Fruit fly (Drosophila melanogaster) whole organism, embryonic: ENCODE results near the gene Atat.

Experiments
- Atf3 ChIP-seq: fragments of 200-800 bp; sonication (Bioruptor generic); optimal IDR thresholded peaks from 3 replicates; lab custom pipeline; 2016; ENCODE audit warnings: missing biosample characterization, missing genetic modification characterization
- Awh ChIP-seq: fragments of 200-800 bp; sonication (Bioruptor generic); IDR thresholded peaks from 2 replicates; pipeline ENCODE4, ENCODE4 v1.3.6; 2022; ENCODE audit warnings: missing biosample characterization, missing genetic modification characterization
- C15 ChIP-seq: fragments of 200-800 bp; sonication (Bioruptor generic); IDR thresholded peaks from 3 replicates; pipeline ENCODE4 v1.3.6; 2022; ENCODE audit warnings: missing biosample characterization, missing genetic modification characterization
- CG10543 ChIP-seq: fragments of 200-800 bp; sonication (Bioruptor generic); optimal IDR thresholded peaks from 3 replicates; lab custom pipeline; 2017; ENCODE audit warnings: missing biosample characterization, mild to moderate bottlenecking, missing genetic modification characterization, moderate library complexity
- CG11398 ChIP-seq: fragments of 200-800 bp; sonication (Bioruptor generic); optimal IDR thresholded peaks from 2 replicates; lab custom pipeline; 2016; ENCODE audit warnings: missing biosample characterization, missing genetic modification characterization
- CG12219 ChIP-seq: fragments of 200-800 bp; sonication (Bioruptor generic); optimal IDR thresholded peaks from 3 replicates; lab custom pipeline; 2018; ENCODE audit warnings: missing biosample characterization, mild to moderate bottlenecking, missing genetic modification characterization
- CG15073 ChIP-seq: fragments of 200-800 bp; sonication (Bioruptor generic); optimal IDR thresholded peaks from 2 replicates; lab custom pipeline; 2016; ENCODE audit warnings: missing biosample characterization, missing genetic modification characterization
- CG16813 ChIP-seq: fragments of 200-800 bp; sonication (Bioruptor generic); IDR thresholded peaks from 3 replicates; pipeline ENCODE4 v1.3.6; 2022; ENCODE audit warnings: missing biosample characterization, missing genetic modification characterization; ENCODE audit not compliant: partially characterized antibody
- CG18764 ChIP-seq: fragments of 200-800 bp; sonication (Bioruptor generic); optimal IDR thresholded peaks from 3 replicates; lab custom pipeline; 2016; ENCODE audit warnings: missing biosample characterization, missing genetic modification characterization
- CG34224 ChIP-seq: fragments of 200-800 bp; sonication (Bioruptor generic); IDR thresholded peaks from 3 replicates; pipeline ENCODE4 v1.3.6; 2022; ENCODE audit warnings: missing biosample characterization, missing genetic modification characterization; ENCODE audit not compliant: partially characterized antibody
- CG34376 ChIP-seq: fragments of 200-800 bp; sonication (Bioruptor generic); optimal IDR thresholded peaks from 2 replicates; lab custom pipeline; 2018; ENCODE audit warnings: missing biosample characterization, mild to moderate bottlenecking, missing genetic modification characterization
- CG4282 ChIP-seq: fragments of 200-800 bp; sonication (Bioruptor generic); optimal IDR thresholded peaks from 2 replicates; lab custom pipeline; 2016; ENCODE audit warnings: missing biosample characterization, missing genetic modification characterization
- CG4424 ChIP-seq: fragments of 200-800 bp; sonication (Bioruptor generic); optimal IDR thresholded peaks from 3 replicates; lab custom pipeline; 2016; ENCODE audit warnings: missing biosample characterization, missing genetic modification characterization
- CG8359 ChIP-seq: fragments of 200-800 bp; sonication (Bioruptor generic); optimal IDR thresholded peaks from 2 replicates; lab custom pipeline; 2017; ENCODE audit warnings: missing biosample characterization, mild to moderate bottlenecking, missing genetic modification characterization, borderline replicate concordance
- CG8388 ChIP-seq: fragments of 200-800 bp; sonication (Bioruptor generic); optimal IDR thresholded peaks from 2 replicates; lab custom pipeline; 2019; ENCODE audit warnings: missing biosample characterization, mild to moderate bottlenecking, missing genetic modification characterization, moderate library complexity
- CG8944 ChIP-seq: fragments of 200-800 bp; sonication (Bioruptor generic); optimal IDR thresholded peaks from 3 replicates; lab custom pipeline; 2016; ENCODE audit warnings: missing biosample characterization, missing genetic modification characterization
- CG9609 ChIP-seq: fragments of 200-800 bp; sonication (Bioruptor generic); optimal IDR thresholded peaks from 3 replicates; lab custom pipeline; 2016; ENCODE audit warnings: missing biosample characterization, missing genetic modification characterization
- CrebB ChIP-seq: fragments of 200-800 bp; sonication (Bioruptor generic); optimal IDR thresholded peaks from 3 replicates; lab custom pipeline; 2018; ENCODE audit warnings: missing biosample characterization, mild to moderate bottlenecking, missing genetic modification characterization
- Dfd ChIP-seq, 2 experiments: fragments of >200 bp; optimal IDR thresholded peaks; 2 replicates each; lab custom pipeline; 2017; ENCODE audit warnings: missing biosample characterization in 2 of 2, missing genetic modification characterization in 2 of 2
- Dref ChIP-seq: fragments of 200-800 bp; sonication (Bioruptor generic); IDR thresholded peaks from 2 replicates; pipeline ENCODE4 v1.3.6; 2022; ENCODE audit warnings: missing biosample characterization, missing genetic modification characterization
- Eip74EF ChIP-seq, 2 experiments: fragments of 200-800 bp in 1 of 2; fragments of >200 bp in 1 of 2; sonication (Bioruptor generic) in 1 of 2; optimal IDR thresholded peaks; 2 replicates each; lab custom pipeline; 2017 to 2019; ENCODE audit warnings: missing biosample characterization in 2 of 2, missing genetic modification characterization in 2 of 2, mild to moderate bottlenecking in 1 of 2, moderate library complexity in 1 of 2
- Ets97D ChIP-seq: fragments of 200-800 bp; sonication (Bioruptor generic); optimal IDR thresholded peaks from 3 replicates; lab custom pipeline; 2016; ENCODE audit warnings: missing biosample characterization, missing genetic modification characterization
- H15 ChIP-seq: fragments of 200-800 bp; sonication (Bioruptor generic); IDR thresholded peaks from 3 replicates; pipeline ENCODE4 v1.3.6; 2022; ENCODE audit warnings: missing biosample characterization, missing genetic modification characterization
- HHEX ChIP-seq: fragments of 200-800 bp; sonication (Bioruptor generic); optimal IDR thresholded peaks from 3 replicates; lab custom pipeline; 2017; ENCODE audit warnings: missing biosample characterization, mild to moderate bottlenecking, missing genetic modification characterization, missing genetic modification reagents
- HLH3B ChIP-seq: fragments of 200-800 bp; sonication (Bioruptor generic); IDR thresholded peaks from 2 replicates; pipeline ENCODE4 v1.3.6; 2022; ENCODE audit warnings: missing biosample characterization, missing genetic modification characterization
- HLHmδ ChIP-seq: fragments of 200-800 bp; sonication (Bioruptor generic); optimal IDR thresholded peaks from 2 replicates; lab custom pipeline; 2018; ENCODE audit warnings: missing biosample characterization, mild to moderate bottlenecking, missing genetic modification characterization, moderate library complexity
- Hr39 ChIP-seq: fragments of >200 bp; optimal IDR thresholded peaks from 2 replicates; lab custom pipeline; 2017
- NK7.1 ChIP-seq: fragments of 200-800 bp; sonication (Bioruptor generic); optimal IDR thresholded peaks from 3 replicates; lab custom pipeline; 2016; ENCODE audit warnings: missing biosample characterization, missing genetic modification characterization
- Rfx ChIP-seq: fragments of 200-800 bp; sonication (Bioruptor generic); IDR thresholded peaks from 2 replicates; pipeline ENCODE4 v1.3.6; 2022; ENCODE audit warnings: missing biosample characterization, missing genetic modification characterization
- Sin3A ChIP-seq: fragments of >200 bp; optimal IDR thresholded peaks from 2 replicates; lab custom pipeline; 2018
- Tbp ChIP-seq: fragments of >200 bp; optimal IDR thresholded peaks from 2 replicates; lab custom pipeline; 2018; ENCODE audit warnings: missing biosample characterization, missing genetic modification characterization
- ab ChIP-seq: fragments of 200-800 bp; sonication (Bioruptor generic); optimal IDR thresholded peaks from 2 replicates; lab custom pipeline; 2016; ENCODE audit warnings: missing biosample characterization, missing genetic modification characterization
- dmrt99B ChIP-seq: fragments of 200-800 bp; sonication (Bioruptor generic); optimal IDR thresholded peaks from 2 replicates; lab custom pipeline; 2018; ENCODE audit warnings: missing biosample characterization, mild to moderate bottlenecking, missing genetic modification characterization, moderate library complexity
- en ChIP-seq: fragments of 200-800 bp; sonication (Bioruptor generic); optimal IDR thresholded peaks from 2 replicates; lab custom pipeline; 2016; ENCODE audit warnings: missing biosample characterization, missing genetic modification characterization
- eve ChIP-seq, 2 experiments: fragments of >200 bp; optimal IDR thresholded peaks; 2 replicates each; lab custom pipeline; 2017; ENCODE audit warnings: missing biosample characterization in 2 of 2, missing genetic modification characterization in 2 of 2
- fd102C ChIP-seq: fragments of 200-800 bp; sonication (Bioruptor generic); optimal IDR thresholded peaks from 2 replicates; lab custom pipeline; 2018; ENCODE audit warnings: missing biosample characterization, mild to moderate bottlenecking, missing genetic modification characterization, moderate library complexity
- grn ChIP-seq: fragments of 200-800 bp; sonication (Bioruptor generic); optimal IDR thresholded peaks from 3 replicates; lab custom pipeline; 2017; ENCODE audit warnings: missing biosample characterization, missing genetic modification characterization
- gro ChIP-seq: fragments of 200-800 bp; sonication (Bioruptor generic); optimal IDR thresholded peaks from 2 replicates; lab custom pipeline; 2016; ENCODE audit warnings: missing biosample characterization, missing genetic modification characterization
- gsb-n ChIP-seq: fragments of 200-800 bp; sonication (Bioruptor generic); optimal IDR thresholded peaks from 3 replicates; lab custom pipeline; 2018; ENCODE audit warnings: missing biosample characterization, mild to moderate bottlenecking, missing genetic modification characterization
- jigr1 ChIP-seq: fragments of 200-800 bp; sonication (Bioruptor generic); IDR thresholded peaks from 3 replicates; pipeline ENCODE4 v1.3.6; 2022; ENCODE audit warnings: missing biosample characterization, missing genetic modification characterization
- kni ChIP-seq: fragments of 200-800 bp; sonication (Bioruptor generic); optimal IDR thresholded peaks from 3 replicates; lab custom pipeline; 2017; ENCODE audit warnings: mild to moderate bottlenecking, missing biosample characterization, missing genetic modification reagents, missing genetic modification characterization
- lola ChIP-seq, 3 experiments: fragments of >200 bp in 2 of 3; fragments of 200-800 bp in 1 of 3; sonication (Bioruptor generic) in 1 of 3; optimal IDR thresholded peaks; 2 replicates each; lab custom pipeline; 2017 to 2019; ENCODE audit warnings: missing biosample characterization in 3 of 3, missing genetic modification characterization in 3 of 3, mild to moderate bottlenecking in 1 of 3, moderate library complexity in 1 of 3
- nau ChIP-seq: fragments of 200-800 bp; sonication (Bioruptor generic); optimal IDR thresholded peaks from 3 replicates; lab custom pipeline; 2017; ENCODE audit warnings: missing biosample characterization, mild to moderate bottlenecking, missing genetic modification characterization, missing genetic modification reagents
- nerfin-2 ChIP-seq: fragments of 200-800 bp; sonication (Bioruptor generic); IDR thresholded peaks from 2 replicates; pipeline ENCODE4 v1.3.6; 2022; ENCODE audit warnings: missing biosample characterization, missing genetic modification characterization; ENCODE audit not compliant: partially characterized antibody
- pho ChIP-seq: fragments of 200-800 bp; sonication (Bioruptor generic); optimal IDR thresholded peaks from 2 replicates; lab custom pipeline; 2016; ENCODE audit warnings: missing biosample characterization, missing genetic modification characterization
- sim ChIP-seq: fragments of 200-800 bp; sonication (Bioruptor generic); IDR thresholded peaks from 2 replicates; pipeline ENCODE4 v1.3.6; 2022; ENCODE audit warnings: missing biosample characterization, missing genetic modification characterization
- slbo ChIP-seq: fragments of 200-800 bp; sonication (Bioruptor generic); IDR thresholded peaks from 2 replicates; pipeline ENCODE4 v1.3.6; 2022; ENCODE audit warnings: missing biosample characterization, missing genetic modification characterization
- slou ChIP-seq: fragments of 200-800 bp; sonication (Bioruptor generic); optimal IDR thresholded peaks from 3 replicates; lab custom pipeline; 2016; ENCODE audit warnings: missing biosample characterization, missing genetic modification characterization
- tll ChIP-seq, 2 experiments: fragments of 200-800 bp in 1 of 2; fragments of >200 bp in 1 of 2; sonication (Bioruptor generic) in 1 of 2; optimal IDR thresholded peaks; 2 replicates each; lab custom pipeline; 2017 to 2019; ENCODE audit warnings: missing biosample characterization in 2 of 2, missing genetic modification characterization in 2 of 2, mild to moderate bottlenecking in 1 of 2, moderate library complexity in 1 of 2
- trem ChIP-seq: fragments of 200-800 bp; optimal IDR thresholded peaks from 3 replicates; lab custom pipeline; 2019; ENCODE audit warnings: missing biosample characterization, mild to moderate bottlenecking, missing genetic modification characterization, moderate library complexity
- tup ChIP-seq: fragments of 200-800 bp; sonication (Bioruptor generic); optimal IDR thresholded peaks from 2 replicates; lab custom pipeline; 2016; ENCODE audit warnings: missing biosample characterization, mild to moderate bottlenecking, missing genetic modification characterization, moderate library complexity
- vnd ChIP-seq: fragments of 200-800 bp; sonication (Bioruptor generic); IDR thresholded peaks from 3 replicates; pipeline ENCODE4 v1.3.6; 2022; ENCODE audit warnings: missing biosample characterization, missing genetic modification characterization; ENCODE audit not compliant: partially characterized antibody

Gene Atat

DNA sequence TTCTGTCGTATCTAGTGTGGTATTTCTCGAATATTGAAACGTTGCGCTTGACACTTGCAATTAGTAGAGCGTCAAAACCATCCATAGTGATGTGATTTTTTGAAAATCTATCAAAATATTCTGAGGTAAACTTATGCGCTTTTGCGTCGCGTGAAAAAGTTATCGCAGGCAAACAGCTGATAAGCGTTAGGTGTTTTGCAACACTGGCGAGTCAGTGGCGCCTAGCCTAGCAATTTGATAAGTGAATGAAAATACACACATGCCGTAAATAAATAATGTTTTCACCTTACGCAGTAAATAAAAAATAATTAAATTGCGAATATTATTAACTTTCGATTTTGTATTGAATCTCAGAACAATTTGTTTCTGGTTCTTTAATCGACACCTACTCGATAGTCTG, 8.8 kb upstream of the Atat start, which contains the start of gene CG42526 (continued):
- no peak for TF ChIP-seq CG8359 (GFP tag; lab: Kevin White, UChicago)
- no peak for TF ChIP-seq C15 (GFP tag; lab: Robert Waterston, UW)
- TF ChIP-seq kni, result no peak
- peak; percentile 25 for TF ChIP-seq Sin3A (lab: Kevin White, UChicago)
- TF ChIP-seq trem, result peak; percentile 25
- no peak for TF ChIP-seq CG4424 (GFP tag; lab: Kevin White, UChicago)
- no peak for TF ChIP-seq Awh
- peak; percentile 34 for TF ChIP-seq Ets97D (GFP tag; lab: Kevin White, UChicago)
- peak; percentile 10 for TF ChIP-seq CG34376 (GFP tag; lab: Kevin White, UChicago)
- TF ChIP-seq Hr39 (lab: Kevin White, UChicago), result no peak
- TF ChIP-seq sim (GFP tag; lab: Robert Waterston, UW), result no peak
- TF ChIP-seq CG34224 (GFP tag; lab: Robert Waterston, UW), result peak; percentile 55; the same call in 2 of the 3 replicates
- no peak for TF ChIP-seq gro (GFP tag; lab: Kevin White, UChicago)
- TF ChIP-seq Atf3 (GFP tag; lab: Kevin White, UChicago), result no peak
- TF ChIP-seq CG9609 (GFP tag; lab: Kevin White, UChicago), result no peak
- no peak for TF ChIP-seq Tbp (GFP tag; lab: Kevin White, UChicago)
- TF ChIP-seq Dfd (GFP tag; optimal IDR thresholded peaks at IDR 0.05; lab: Kevin White, UChicago), result no peak
- peak; percentile 70 for TF ChIP-seq Rfx
- TF ChIP-seq ab (GFP tag; lab: Kevin White, UChicago), result no peak
- peak; percentile 44 for TF ChIP-seq Dref (GFP tag; lab: Robert Waterston, UW)
- TF ChIP-seq gsb-n (tag; lab: Kevin White, UChicago), result peak; percentile 27
- no peak for TF ChIP-seq CG18764 (GFP tag; lab: Kevin White, UChicago)
- no peak for TF ChIP-seq CG15073
- TF ChIP-seq fd102C (GFP tag; lab: Kevin White, UChicago), result no peak
- TF ChIP-seq CG16813 (GFP tag; lab: Robert Waterston, UW), result 0 out of 3 replicates have a peak, but pooled peaks have one; percentile 17
- TF ChIP-seq tup (GFP tag; lab: Kevin White, UChicago), result no peak
- TF ChIP-seq grn (GFP tag; lab: Kevin White, UChicago), result no peak
- peak; percentile 1 for TF ChIP-seq CG8388 (GFP tag; lab: Kevin White, UChicago)
- TF ChIP-seq nau (GFP tag; lab: Kevin White, UChicago), result no peak
- TF ChIP-seq lola (GFP tag; optimal IDR thresholded peaks at IDR 0.05; lab: Kevin White, UChicago), result no peak
- TF ChIP-seq slou (GFP tag; lab: Kevin White, UChicago), result peak; percentile 6
- TF ChIP-seq pho (GFP tag; lab: Kevin White, UChicago), result peak; percentile 56
- TF ChIP-seq dmrt99B (tag; lab: Kevin White, UChicago), result no peak
- TF ChIP-seq jigr1 (GFP tag; lab: Robert Waterston, UW), result no peak
- no peak for TF ChIP-seq nerfin-2
- no peak for TF ChIP-seq en (GFP tag; lab: Kevin White, UChicago)
- TF ChIP-seq NK7.1 (GFP tag; lab: Kevin White, UChicago), result no peak
- no peak for TF ChIP-seq HLH3B (GFP tag; lab: Robert Waterston, UW)
- no peak for TF ChIP-seq H15 (GFP tag; lab: Robert Waterston, UW)
- TF ChIP-seq HLHmδ (GFP tag; lab: Kevin White, UChicago), result no peak
- TF ChIP-seq Eip74EF (GFP tag; optimal IDR thresholded peaks at IDR 0.05; lab: Kevin White, UChicago), result no peak
- TF ChIP-seq CG8944 (GFP tag; lab: Kevin White, UChicago), result peak; percentile 30
- TF ChIP-seq CG4282 (GFP tag; lab: Kevin White, UChicago), result no peak
- TF ChIP-seq CG11398 (GFP tag; lab: Kevin White, UChicago), result no peak
- peak; percentile 76 for TF ChIP-seq slbo (GFP tag; lab: Robert Waterston, UW)
- TF ChIP-seq CG12219 (GFP tag; lab: Kevin White, UChicago), result no peak
- no peak for TF ChIP-seq HHEX (GFP tag; lab: Kevin White, UChicago)
- TF ChIP-seq CG10543, result no peak
- no peak for TF ChIP-seq eve (GFP tag; optimal IDR thresholded peaks at IDR 0.05; lab: Kevin White, UChicago)
- TF ChIP-seq vnd, result no peak
- no peak for TF ChIP-seq tll (GFP tag; optimal IDR thresholded peaks at IDR 0.05; lab: Kevin White, UChicago)
- TF ChIP-seq CrebB, result no peak
